Fruit fly (Drosophila melanogaster): Measurements from ENCODE around the gene Ziz.
A peak's percentile ranks its signal among the peaks of the same experiment; 100 is the strongest.

Gene Ziz

DNA sequence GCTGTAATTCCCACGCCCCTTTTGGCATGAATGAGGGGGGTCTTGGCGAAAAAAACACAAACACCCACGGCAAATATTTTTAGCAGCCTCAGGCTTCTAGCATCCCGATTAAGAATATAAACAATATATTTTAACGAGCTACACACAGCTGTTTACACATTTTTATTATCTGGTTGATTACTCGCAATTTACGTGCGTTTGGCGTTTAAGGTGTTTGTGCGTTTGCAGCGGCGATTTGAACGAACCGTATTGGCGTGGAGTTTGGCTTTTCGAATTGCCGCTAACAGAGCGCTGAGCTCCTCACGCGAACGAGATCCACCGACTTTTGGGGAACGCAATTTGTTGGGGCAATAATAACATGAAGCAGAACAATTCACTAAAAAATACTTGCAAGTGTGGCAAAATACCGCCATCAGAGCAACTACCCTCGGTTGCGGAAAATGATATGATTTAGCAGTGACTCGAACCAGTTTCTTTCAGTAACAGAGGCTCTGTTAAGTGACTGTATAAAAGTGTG lies at the start of gene Ziz (continued):
- TF ChIP-seq CG8281 (tag; optimal IDR thresholded peaks at IDR 0.05): no peak
- no peak for TF ChIP-seq CG7372 (GFP tag; IDR thresholded peaks at IDR 0.05)
- no peak for TF ChIP-seq CG30020 (tag; optimal IDR thresholded peaks at IDR 0.05)
- peak; percentile 19 for TF ChIP-seq CG3838 (GFP tag; optimal IDR thresholded peaks at IDR 0.05)
- TF ChIP-seq fd64A (GFP tag; optimal IDR thresholded peaks at IDR 0.05): no peak
- TF ChIP-seq Rx (GFP tag; IDR thresholded peaks at IDR 0.05): no peak
- TF ChIP-seq CG17802 (tag; optimal IDR thresholded peaks at IDR 0.05): no peak
- peak; percentile 36; the same call in 1 of the 2 replicates for TF ChIP-seq CG31441 (GFP tag; IDR thresholded peaks at IDR 0.05)
- TF ChIP-seq CG3065 (GFP tag; optimal IDR thresholded peaks at IDR 0.05): no peak
- TF ChIP-seq Meics (GFP tag; optimal IDR thresholded peaks at IDR 0.05): no peak
- no peak for TF ChIP-seq CG8089 (GFP tag; optimal IDR thresholded peaks at IDR 0.05)
- no peak for TF ChIP-seq Oaz (GFP tag; IDR thresholded peaks at IDR 0.05)
- peak; percentile 8 for TF ChIP-seq CG10979 (tag; optimal IDR thresholded peaks at IDR 0.05)
- no peak for TF ChIP-seq CG17186 (GFP tag; optimal IDR thresholded peaks at IDR 0.05)
- peak; percentile 27; the same call in 1 of the 2 replicates for TF ChIP-seq CG9932 (GFP tag; IDR thresholded peaks at IDR 0.05)
- no peak for TF ChIP-seq Dek (tag; optimal IDR thresholded peaks at IDR 0.05)
- TF ChIP-seq CG32772 (GFP tag; IDR thresholded peaks at IDR 0.05): no peak
- TF ChIP-seq al (GFP tag; IDR thresholded peaks at IDR 0.05): 0 out of 2 replicates have a peak, but pooled peaks have one; percentile 24
- no peak for TF ChIP-seq Hr78 (GFP tag; optimal IDR thresholded peaks at IDR 0.05)
- TF ChIP-seq CG6689 (GFP tag; IDR thresholded peaks at IDR 0.05): 0 out of 2 replicates have a peak, but pooled peaks have one; percentile 12
- no peak for TF ChIP-seq hth (optimal IDR thresholded peaks at IDR 0.05)
- no peak for TF ChIP-seq CG10654 (GFP tag; optimal IDR thresholded peaks at IDR 0.05)
- no peak for TF ChIP-seq CG18011 (GFP tag; optimal IDR thresholded peaks at IDR 0.05)
- TF ChIP-seq CG42726 (GFP tag; IDR thresholded peaks at IDR 0.05; ENCODE audit: partially characterized antibody): peak; percentile 63; the same call in 1 of the 2 replicates
- peak; percentile 62 for TF ChIP-seq CG2712 (tag; optimal IDR thresholded peaks at IDR 0.05)
- TF ChIP-seq nerfin-2 (GFP tag; IDR thresholded peaks at IDR 0.05; ENCODE audit: partially characterized antibody): no peak
- TF ChIP-seq CG11398 (GFP tag; optimal IDR thresholded peaks at IDR 0.05): peak; percentile 27
- peak; percentile 44; the same call in 1 of the 2 replicates for TF ChIP-seq NFAT (GFP tag; IDR thresholded peaks at IDR 0.05)
- TF ChIP-seq Chrac-16 (GFP tag; optimal IDR thresholded peaks at IDR 0.05): no peak
- no peak for TF ChIP-seq HLH54F (GFP tag; optimal IDR thresholded peaks at IDR 0.05)
- TF ChIP-seq CG11696 (GFP tag; IDR thresholded peaks at IDR 0.05): 0 out of 2 replicates have a peak, but pooled peaks have one; percentile 51
- no peak for TF ChIP-seq mld (GFP tag; IDR thresholded peaks at IDR 0.05; ENCODE audit: partially characterized antibody)
- no peak for TF ChIP-seq Sox100B (GFP tag; optimal IDR thresholded peaks at IDR 0.05)
- peak; percentile 36 for TF ChIP-seq CG4707 (GFP tag; optimal IDR thresholded peaks at IDR 0.05)
- TF ChIP-seq Dad (GFP tag; optimal IDR thresholded peaks at IDR 0.05): peak; percentile 30
- TF ChIP-seq ERR (GFP tag; optimal IDR thresholded peaks at IDR 0.05): no peak
- peak; percentile 6 for TF ChIP-seq Hsf (GFP tag; optimal IDR thresholded peaks at IDR 0.05)
- TF ChIP-seq CG13123 (GFP tag; optimal IDR thresholded peaks at IDR 0.05): no peak
- no peak for TF ChIP-seq ab (GFP tag; optimal IDR thresholded peaks at IDR 0.05)
- TF ChIP-seq emc (GFP tag; optimal IDR thresholded peaks at IDR 0.05): no peak
- no peak for TF ChIP-seq run (tag; optimal IDR thresholded peaks at IDR 0.05)
- peak; percentile 70 for TF ChIP-seq mirr (GFP tag; optimal IDR thresholded peaks at IDR 0.05)
- no peak for TF ChIP-seq Asciz (GFP tag; optimal IDR thresholded peaks at IDR 0.05)
- TF ChIP-seq Lpt (GFP tag; optimal IDR thresholded peaks at IDR 0.05): no peak
- peak; percentile 41 for TF ChIP-seq grn (GFP tag; optimal IDR thresholded peaks at IDR 0.05)
- no peak for TF ChIP-seq fu2 (GFP tag; optimal IDR thresholded peaks at IDR 0.05)
- no peak for TF ChIP-seq CG1529 (GFP tag; optimal IDR thresholded peaks at IDR 0.05)
- TF ChIP-seq Deaf1 (tag; optimal IDR thresholded peaks at IDR 0.05): no peak
- TF ChIP-seq lov (optimal IDR thresholded peaks at IDR 0.05): no peak
- TF ChIP-seq lov (GFP tag; IDR thresholded peaks at IDR 0.05): 0 out of 3 replicates have a peak, but pooled peaks have one; percentile 45
- no peak for TF ChIP-seq cato (GFP tag; optimal IDR thresholded peaks at IDR 0.05; ENCODE audit: borderline replicate concordance)

Measured in whole organism, embryonic.